Worm (Caenorhabditis elegans) whole organism, young adult: ENCODE results near the gene glit-1.

Experiments used
- D2030.7 ChIP-seq: fragments of 200-800 bp; sonication (Bioruptor generic); IDR thresholded peaks from 2 replicates; pipeline ENCODE4 v1.3.6; 2022; ENCODE audit warnings: missing genetic modification reagents, missing genetic modification characterization, missing compliant biosample characterization
- F33H1.4 ChIP-seq: fragments of 200-800 bp; sonication (Bioruptor generic); IDR thresholded peaks from 2 replicates; pipeline ENCODE4 v1.3.6; 2022; ENCODE audit warnings: missing genetic modification reagents, missing genetic modification characterization, missing compliant biosample characterization
- F49E8.2 ChIP-seq: sonication (generic microtip); optimal IDR thresholded peaks from 3 replicates; lab custom pipeline; 2017; ENCODE audit warnings: missing genetic modification characterization, mild to moderate bottlenecking, missing compliant biosample characterization, antibody characterized with exemption, moderate library complexity; ENCODE audit not compliant: insufficient read depth
- F55B11.4 ChIP-seq: sonication (generic microtip); optimal IDR thresholded peaks from 2 replicates; lab custom pipeline; 2016; ENCODE audit warnings: missing compliant biosample characterization, missing genetic modification characterization, borderline replicate concordance; ENCODE audit not compliant: insufficient read depth
- F57A8.1 ChIP-seq: fragments of 200-800 bp; sonication (Bioruptor generic); optimal IDR thresholded peaks from 2 replicates; lab custom pipeline; 2018; ENCODE audit warnings: mild to moderate bottlenecking, missing genetic modification characterization, moderate library complexity, missing compliant biosample characterization
- K11D2.4 ChIP-seq: fragments of 200-800 bp; sonication (Bioruptor generic); IDR thresholded peaks from 2 replicates; pipeline ENCODE4 v1.3.6; 2022; ENCODE audit warnings: missing genetic modification reagents, missing genetic modification characterization, missing compliant biosample characterization
- T26A5.8 ChIP-seq: sonication (generic microtip); optimal IDR thresholded peaks from 2 replicates; lab custom pipeline; 2016; ENCODE audit warnings: missing genetic modification characterization, missing compliant biosample characterization
- Y53F4B.3 ChIP-seq: fragments of 200-800 bp; sonication (Bioruptor generic); IDR thresholded peaks from 2 replicates; pipeline ENCODE4 v1.3.6; 2022; ENCODE audit warnings: missing genetic modification reagents, missing genetic modification characterization, missing compliant biosample characterization
- ZK185.1 ChIP-seq: sonication (generic microtip); optimal IDR thresholded peaks from 2 replicates; lab custom pipeline; 2016; ENCODE audit warnings: mild to moderate bottlenecking, missing genetic modification characterization, missing compliant biosample characterization; ENCODE audit not compliant: poor library complexity, severe bottlenecking
- attf-3 ChIP-seq: fragments of 200-800 bp; sonication (Bioruptor generic); conservative IDR thresholded peaks from 2 replicates; pipeline ENCODE4 v1.3.6; 2022; ENCODE audit warnings: missing genetic modification reagents, missing genetic modification characterization, missing compliant biosample characterization
- attf-5 ChIP-seq: fragments of 200-800 bp; sonication (Bioruptor generic); optimal IDR thresholded peaks from 2 replicates; lab custom pipeline; 2018; ENCODE audit warnings: mild to moderate bottlenecking, missing genetic modification characterization, missing compliant biosample characterization
- ccch-3 ChIP-seq: fragments of 200-800 bp; sonication (Bioruptor generic); optimal IDR thresholded peaks from 2 replicates; lab custom pipeline; 2018; ENCODE audit warnings: mild to moderate bottlenecking, missing genetic modification characterization, missing compliant biosample characterization
- ceh-79 ChIP-seq: sonication (generic microtip); optimal IDR thresholded peaks from 2 replicates; lab custom pipeline; 2017; ENCODE audit warnings: mild to moderate bottlenecking, missing genetic modification characterization, missing compliant biosample characterization
- chd-7 ChIP-seq: sonication (generic microtip); optimal IDR thresholded peaks from 2 replicates; lab custom pipeline; 2016; ENCODE audit warnings: mild to moderate bottlenecking, missing genetic modification characterization, moderate library complexity, missing compliant biosample characterization
- dox-1 ChIP-seq: fragments of 200-800 bp; sonication (Bioruptor generic); IDR thresholded peaks from 2 replicates; pipeline ENCODE4 v1.3.6; 2022; ENCODE audit warnings: missing genetic modification reagents, missing genetic modification characterization, missing compliant biosample characterization
- egrh-3 ChIP-seq: fragments of 200-800 bp; sonication (Bioruptor generic); IDR thresholded peaks from 2 replicates; pipeline ENCODE4 v1.3.6; 2022; ENCODE audit warnings: missing genetic modification reagents, missing genetic modification characterization, missing compliant biosample characterization
- ekl-4 ChIP-seq: fragments of 200-800 bp; sonication (Bioruptor generic); IDR thresholded peaks from 2 replicates; pipeline ENCODE4 v1.3.6; 2022; ENCODE audit warnings: missing genetic modification reagents, missing genetic modification characterization, missing compliant biosample characterization
- him-1 ChIP-seq: sonication (generic microtip); optimal IDR thresholded peaks from 2 replicates; lab custom pipeline; 2016; ENCODE audit warnings: missing genotype, missing genetic modification reagents, missing genetic modification characterization, missing compliant biosample characterization
- hlh-12 ChIP-seq: sonication (generic microtip); optimal IDR thresholded peaks from 2 replicates; lab custom pipeline; 2016; ENCODE audit warnings: missing genetic modification characterization, missing compliant biosample characterization
- hmg-1.2 ChIP-seq: fragments of 200-800 bp; sonication (Bioruptor generic); IDR thresholded peaks from 2 replicates; pipeline ENCODE4 v1.3.6; 2022; ENCODE audit warnings: missing genetic modification reagents, missing genetic modification characterization, missing compliant biosample characterization
- hmg-20 ChIP-seq: fragments of 200-800 bp; sonication (Bioruptor generic); IDR thresholded peaks from 2 replicates; pipeline ENCODE4 v1.3.6; 2022; ENCODE audit warnings: missing genetic modification reagents, missing genetic modification characterization, missing compliant biosample characterization
- hrde-1 ChIP-seq: sonication (generic microtip); optimal IDR thresholded peaks from 2 replicates; lab custom pipeline; 2016; ENCODE audit warnings: missing genetic modification characterization, mild to moderate bottlenecking, missing compliant biosample characterization, moderate library complexity, missing genotype, missing genetic modification reagents, borderline replicate concordance
- lag-1 ChIP-seq: fragments of 200-800 bp; sonication (Bioruptor generic); IDR thresholded peaks from 2 replicates; pipeline ENCODE4 v1.3.6; 2022; ENCODE audit warnings: missing genetic modification reagents, missing genetic modification characterization, missing compliant biosample characterization
- madf-10 ChIP-seq: sonication (generic microtip); optimal IDR thresholded peaks from 2 replicates; lab custom pipeline; 2016; ENCODE audit warnings: mild to moderate bottlenecking, missing genetic modification characterization, missing compliant biosample characterization
- mcd-1 ChIP-seq: fragments of 200-800 bp; sonication (Bioruptor generic); IDR thresholded peaks from 2 replicates; pipeline ENCODE4 v1.3.6; 2022; ENCODE audit warnings: missing genetic modification reagents, missing genetic modification characterization, missing compliant biosample characterization
- mel-28 ChIP-seq: sonication (generic microtip); optimal IDR thresholded peaks from 2 replicates; lab custom pipeline; 2016; ENCODE audit warnings: borderline replicate concordance, mild to moderate bottlenecking, missing genetic modification characterization, missing compliant biosample characterization
- nfya-1 ChIP-seq: sonication (generic microtip); optimal IDR thresholded peaks from 2 replicates; lab custom pipeline; 2017; ENCODE audit warnings: antibody characterized with exemption, missing compliant biosample characterization, missing genetic modification characterization, borderline replicate concordance; ENCODE audit not compliant: insufficient read depth
- nfyb-1 ChIP-seq: fragments of 200-800 bp; sonication (Bioruptor generic); IDR thresholded peaks from 2 replicates; pipeline ENCODE4 v1.3.6; 2022; ENCODE audit warnings: missing genetic modification reagents, missing genetic modification characterization, missing compliant biosample characterization
- nhr-80 ChIP-seq: sonication (generic microtip); optimal IDR thresholded peaks from 2 replicates; lab custom pipeline; 2016; ENCODE audit warnings: missing genetic modification characterization, missing compliant biosample characterization
- nhr-90 ChIP-seq: sonication (generic microtip); optimal IDR thresholded peaks from 2 replicates; lab custom pipeline; 2016; ENCODE audit warnings: missing genotype, mild to moderate bottlenecking, missing genetic modification characterization, missing compliant biosample characterization
- pha-4 ChIP-seq: fragments of 150-350 bp; sonication (generic microtip); optimal IDR thresholded peaks from 2 replicates; lab custom pipeline; 2014; ENCODE audit warnings: missing biosample characterization, missing genetic modification reagents, missing genetic modification characterization
- rcor-1 ChIP-seq: fragments of 200-800 bp; sonication (Bioruptor generic); IDR thresholded peaks from 2 replicates; pipeline ENCODE4 v1.3.6; 2022; ENCODE audit warnings: missing genetic modification reagents, missing genetic modification characterization, missing compliant biosample characterization
- snpc-1.1 ChIP-seq: sonication (generic microtip); optimal IDR thresholded peaks from 2 replicates; lab custom pipeline; 2017; ENCODE audit warnings: missing genetic modification characterization, mild to moderate bottlenecking, missing compliant biosample characterization, antibody characterized with exemption, moderate library complexity, missing genotype, missing genetic modification reagents; ENCODE audit not compliant: insufficient read depth
- tbp1 ChIP-seq: fragments of 200-800 bp; sonication (Bioruptor generic); optimal IDR thresholded peaks from 2 replicates; lab custom pipeline; 2018; ENCODE audit warnings: mild to moderate bottlenecking, missing genetic modification characterization, missing compliant biosample characterization
- ztf-22 ChIP-seq: fragments of 200-800 bp; sonication (Bioruptor generic); optimal IDR thresholded peaks from 2 replicates; lab custom pipeline; 2018; ENCODE audit warnings: mild to moderate bottlenecking, missing genetic modification characterization, moderate library complexity, missing compliant biosample characterization
- ztf-3 ChIP-seq: fragments of 200-800 bp; sonication (Bioruptor generic); optimal IDR thresholded peaks from 2 replicates; lab custom pipeline; 2018; ENCODE audit warnings: mild to moderate bottlenecking, missing genetic modification characterization, missing compliant biosample characterization

The glit-1 gene

DNA sequence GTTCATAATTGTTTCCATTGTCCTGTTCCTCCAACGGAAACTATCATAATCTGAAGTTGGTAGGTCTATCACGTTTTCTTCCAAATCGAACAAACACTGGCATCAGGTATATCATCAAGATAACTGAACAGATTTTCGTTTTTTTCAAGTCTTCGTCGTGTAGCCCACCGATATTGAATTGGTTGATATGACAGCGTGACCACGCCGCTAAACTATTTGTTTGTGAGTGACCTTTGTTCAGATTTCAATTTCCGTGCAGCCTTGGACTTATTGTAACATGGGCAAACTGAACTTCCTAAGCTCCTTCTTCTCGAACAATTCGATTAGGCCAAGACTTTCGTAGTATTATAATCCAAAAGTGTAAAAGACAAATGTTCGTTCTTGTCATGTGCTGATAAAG lies 26.5 kb upstream of the glit-1 start:
- TF ChIP-seq ekl-4 (GFP tag; lab: Robert Waterston, UW) (no peak), F57A8.1 (GFP tag; lab: Kevin White, UChicago) (no peak), nfya-1 (tag; lab: Kevin White, UChicago) (no peak), mel-28 (tag; lab: Kevin White, UChicago) (no peak), tbp1 (GFP tag; lab: Kevin White, UChicago) (no peak), ztf-3 (GFP tag; lab: Kevin White, UChicago) (no peak), mcd-1 (GFP tag; lab: Robert Waterston, UW) (no peak), attf-5 (no peak), nfyb-1 (GFP tag; lab: Robert Waterston, UW) (no peak), D2030.7 (GFP tag; lab: Robert Waterston, UW) (no peak), hrde-1 (no peak), hlh-12 (no peak), him-1 (no peak), ztf-22 (GFP tag; lab: Kevin White, UChicago) (no peak), hmg-20 (GFP tag; lab: Robert Waterston, UW) (no peak), rcor-1 (GFP tag; lab: Robert Waterston, UW) (no peak), T26A5.8 (no peak)

DNA sequence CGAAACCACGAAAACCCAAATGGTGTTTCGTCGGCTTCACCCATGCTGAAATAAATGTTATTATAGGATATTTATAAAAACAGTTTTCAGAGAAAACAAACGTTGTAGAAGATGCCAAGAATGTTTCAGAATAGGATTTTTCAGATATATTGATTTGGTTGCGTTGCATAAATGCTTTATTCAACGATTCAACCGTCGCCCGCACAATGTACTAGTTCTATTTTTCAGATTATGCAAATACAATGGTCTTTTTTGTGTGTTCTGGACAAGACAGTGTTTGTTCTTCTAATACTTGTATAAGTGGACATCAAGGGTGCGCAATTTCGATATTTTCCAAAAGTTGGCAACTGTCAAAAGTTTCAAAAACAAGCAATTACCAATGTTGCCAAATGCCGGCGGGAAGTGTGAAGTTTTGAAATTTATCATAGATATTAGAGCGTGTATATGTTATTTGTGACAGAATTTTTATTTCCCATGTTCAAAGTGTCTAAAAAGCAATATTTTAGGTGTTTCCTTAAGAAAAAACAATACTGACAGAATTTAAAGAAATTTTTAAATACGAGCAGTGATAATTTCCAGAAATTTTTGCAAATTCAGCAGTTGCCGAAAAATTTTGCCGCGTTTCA lies 20.8 kb upstream of the glit-1 start, which contains the start of gene K02G10.5:
TSS of gene K02G10.5 (minus strand) at position 51 of the 626 bp plus-strand sequence.
- TF ChIP-seq attf-3 (GFP tag; lab: Robert Waterston, UW) (no peak), hmg-1.2 (GFP tag; lab: Robert Waterston, UW) (no peak), F33H1.4 (GFP tag; lab: Robert Waterston, UW) (no peak), Y53F4B.3 (no peak), F55B11.4 (tag; lab: Kevin White, UChicago) (no peak), snpc-1.1 (tag; lab: Kevin White, UChicago) (no peak), T26A5.8 (no peak), ccch-3 (GFP tag; lab: Kevin White, UChicago) (no peak), lag-1 (GFP tag; lab: Robert Waterston, UW) (no peak)

DNA sequence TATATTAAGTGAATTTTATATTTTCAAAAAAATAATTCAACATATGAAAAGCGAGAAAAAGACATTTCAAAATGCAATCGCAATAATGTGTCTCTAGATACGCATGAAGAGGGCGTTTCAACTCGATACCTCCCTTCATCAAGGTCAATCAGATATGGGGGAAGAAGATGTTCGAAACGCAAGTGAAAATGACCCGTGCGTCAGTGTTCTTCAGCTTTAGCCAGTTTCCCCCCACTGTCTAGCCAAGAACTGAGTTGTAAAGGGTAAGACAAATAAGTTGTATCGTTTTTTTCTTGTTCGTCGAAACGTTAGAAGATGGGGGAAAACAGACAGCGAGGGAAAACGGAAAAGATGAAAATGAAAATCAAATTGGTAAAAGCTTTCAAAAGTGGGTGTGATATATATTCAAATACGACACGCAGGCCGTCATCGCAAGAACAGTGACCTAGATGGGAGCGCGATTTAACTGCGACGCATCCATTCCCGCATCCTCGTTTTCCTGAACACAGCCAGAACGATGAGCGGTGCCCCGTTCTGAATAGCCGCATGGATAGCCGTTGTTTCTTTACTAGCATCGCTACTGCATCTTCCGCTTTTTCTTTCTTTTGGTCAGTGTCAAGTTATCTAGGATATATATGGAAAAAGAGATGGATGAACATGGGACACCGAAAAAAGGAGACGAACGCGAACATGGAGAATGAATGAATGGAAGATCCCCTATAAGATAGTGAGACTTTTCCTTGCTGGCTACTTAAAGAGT lies 17.3 kb upstream of the glit-1 start:
- TF ChIP-seq chd-7 (tag; lab: Kevin White, UChicago) (no peak), K11D2.4 (GFP tag; lab: Robert Waterston, UW) (no peak), ceh-79 (no peak), pha-4 (tag; lab: Kevin White, UChicago) (no peak), mel-28 (tag; lab: Kevin White, UChicago) (no peak), ZK185.1 (no peak)

DNA sequence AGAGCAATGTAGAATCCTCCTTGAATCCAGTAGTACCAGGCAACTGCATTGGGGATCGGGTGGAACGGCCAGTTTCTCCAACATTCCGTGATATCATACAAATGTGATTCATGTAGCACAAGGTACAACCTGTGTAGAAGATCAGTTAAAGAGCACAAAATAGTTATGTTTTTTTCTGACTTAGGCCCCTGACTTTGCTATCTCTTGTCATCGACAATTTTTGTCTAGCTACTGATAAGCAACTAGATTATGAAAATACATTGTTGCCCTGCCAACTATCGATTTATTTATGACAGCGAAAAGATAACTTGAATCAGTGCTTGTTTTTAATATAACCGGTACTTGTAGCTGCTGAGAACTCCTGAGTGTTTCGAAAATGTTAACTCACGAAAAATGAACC lies 13.8 kb upstream of the glit-1 start:
- TF ChIP-seq nhr-90 (tag; lab: Kevin White, UChicago), result no peak
- TF ChIP-seq madf-10 (tag; lab: Kevin White, UChicago), result no peak
- 0 out of 2 replicates have a peak, but pooled peaks have one; percentile 7 for TF ChIP-seq dox-1 (GFP tag; lab: Robert Waterston, UW)
- no peak for TF ChIP-seq egrh-3 (GFP tag; lab: Robert Waterston, UW)
- peak; percentile 72 for TF ChIP-seq nhr-80 (tag; lab: Kevin White, UChicago)
- no peak for TF ChIP-seq F49E8.2 (tag; lab: Kevin White, UChicago)
